Fruit fly (Drosophila melanogaster): ENCODE data around the gene msl-1.

msl-1 gene

dm6 chr2L:18707844-18708238 is 19.2 kb upstream of the msl-1 start (continued):
- TF ChIP-seq CG6792 (GFP tag; optimal IDR thresholded peaks at IDR 0.05) (peak; percentile 38), CG9139 (GFP tag; optimal IDR thresholded peaks at IDR 0.05) (no peak), CG34406 (GFP tag; optimal IDR thresholded peaks at IDR 0.05) (no peak), Eip75B (GFP tag; optimal IDR thresholded peaks at IDR 0.05) (peak; percentile 44), CG31627 (GFP tag; optimal IDR thresholded peaks at IDR 0.05) (peak; percentile 63), dsx (GFP tag; optimal IDR thresholded peaks at IDR 0.05; ENCODE audit: poor library complexity, severe bottlenecking) (no peak), acj6 (GFP tag; optimal IDR thresholded peaks at IDR 0.05) (peak; percentile 27), fkh (GFP tag; optimal IDR thresholded peaks at IDR 0.05) (peak; percentile 61), fd85E (GFP tag; optimal IDR thresholded peaks at IDR 0.05) (no peak), CG10631 (GFP tag; optimal IDR thresholded peaks at IDR 0.05) (peak; percentile 44)

- TF ChIP-seq CG1621 (tag; optimal IDR thresholded peaks at IDR 0.05) (peak; percentile 74), CG7368 (GFP tag; optimal IDR thresholded peaks at IDR 0.05) (peak; percentile 67), cyc (GFP tag; optimal IDR thresholded peaks at IDR 0.05) (peak; percentile 88), spab (GFP tag; optimal IDR thresholded peaks at IDR 0.05) (no peak), Blimp-1 (GFP tag; optimal IDR thresholded peaks at IDR 0.05) (peak; percentile 26), CG32006 (GFP tag; optimal IDR thresholded peaks at IDR 0.05) (peak; percentile 91), fd85E (GFP tag; optimal IDR thresholded peaks at IDR 0.05) (no peak), CG8632 (GFP tag; optimal IDR thresholded peaks at IDR 0.05) (peak; percentile 87), svp (GFP tag) (peak; percentile 95), CG3919 (GFP tag; optimal IDR thresholded peaks at IDR 0.05) (peak; percentile 78), Sox14 (GFP tag; optimal IDR thresholded peaks at IDR 0.05) (peak; percentile 91), CG8319 (GFP tag; optimal IDR thresholded peaks at IDR 0.05) (peak; percentile 54), Smox (GFP tag; optimal IDR thresholded peaks at IDR 0.05) (peak; percentile 90), CG9139 (GFP tag; optimal IDR thresholded peaks at IDR 0.05) (no peak), CG6854 (GFP tag; optimal IDR thresholded peaks at IDR 0.05) (no peak), CG10631 (GFP tag; optimal IDR thresholded peaks at IDR 0.05) (peak; percentile 92), CG34406 (GFP tag; optimal IDR thresholded peaks at IDR 0.05) (peak; percentile 80), CG16779 (tag; optimal IDR thresholded peaks at IDR 0.05) (no peak), Eip78C (GFP tag) (peak; percentile 89), topi (GFP tag; optimal IDR thresholded peaks at IDR 0.05) (peak; percentile 85), CG11902 (GFP tag; optimal IDR thresholded peaks at IDR 0.05) (peak; percentile 78), Met (GFP tag; optimal IDR thresholded peaks at IDR 0.05) (peak; percentile 87), salr (GFP tag; optimal IDR thresholded peaks at IDR 0.05) (peak; percentile 20 to 54), fkh (GFP tag; optimal IDR thresholded peaks at IDR 0.05) (peak; percentile 32), OdsH (GFP tag; optimal IDR thresholded peaks at IDR 0.05) (peak; percentile 87), Eip93F (GFP tag; optimal IDR thresholded peaks at IDR 0.05) (peak; percentile 88), Hr4 (GFP tag; optimal IDR thresholded peaks at IDR 0.05) (peak; percentile 85), CG6792 (GFP tag; optimal IDR thresholded peaks at IDR 0.05) (peak; percentile 92), Gug (GFP tag; IDR thresholded peaks at IDR 0.05) (peak; percentile 77), Lpt (GFP tag; optimal IDR thresholded peaks at IDR 0.05) (peak; percentile 90), Sox15 (GFP tag; optimal IDR thresholded peaks at IDR 0.05) (peak; percentile 85), CG4318 (GFP tag; optimal IDR thresholded peaks at IDR 0.05) (peak; percentile 62), CG10669 (GFP tag; optimal IDR thresholded peaks at IDR 0.05) (peak; percentile 58), Hr38 (GFP tag; optimal IDR thresholded peaks at IDR 0.05) (peak; percentile 59), Ets21C (GFP tag; optimal IDR thresholded peaks at IDR 0.05) (peak; percentile 82), Sox102F (GFP tag; optimal IDR thresholded peaks at IDR 0.05) (peak; percentile 95), vri (GFP tag; optimal IDR thresholded peaks at IDR 0.05) (peak; percentile 93), CG31627 (GFP tag; optimal IDR thresholded peaks at IDR 0.05) (peak; percentile 96), fd59A (GFP tag; optimal IDR thresholded peaks at IDR 0.05) (peak; percentile 50), CG6163 (GFP tag; IDR thresholded peaks at IDR 0.05) (peak; percentile 85), CG3032 (tag; optimal IDR thresholded peaks at IDR 0.05) (peak; percentile 79), ss (GFP tag; optimal IDR thresholded peaks at IDR 0.05) (peak in 1 of 2 experiments; percentile 63), lz (GFP tag; optimal IDR thresholded peaks at IDR 0.05) (peak; percentile 96), acj6 (GFP tag; optimal IDR thresholded peaks at IDR 0.05) (peak; percentile 95), eg (GFP tag; IDR thresholded peaks at IDR 0.05) (peak; percentile 87), esn (GFP tag; optimal IDR thresholded peaks at IDR 0.05) (peak; percentile 97), Ets96B (tag; optimal IDR thresholded peaks at IDR 0.05) (peak; percentile 72)
Measured at dm6 chr2L:18705617-18706046, 17.0 kb upstream of the msl-1 start, which contains the start of gene Jwa. Jwa (minus strand) TSS chr2L:18705703.

All from whole organism, prepupa.